Fruit fly (Drosophila melanogaster) whole organism, wandering third instar larva: ENCODE data around the gene Ctr1B.

ENCODE experiments used
- Abd-B ChIP-seq: fragments of >200 bp; optimal IDR thresholded peaks from 2 replicates; lab custom pipeline; 2017; ENCODE audit warnings: missing biosample characterization, missing genetic modification characterization
- Dif ChIP-seq: fragments of 200-275, 200-300 bp; sonication (Bioruptor generic); optimal IDR thresholded peaks from 2 replicates; lab custom pipeline; 2018; ENCODE audit warnings: missing biosample characterization, missing genetic modification characterization; ENCODE audit not compliant: partially characterized antibody
- Hr83 ChIP-seq: fragments of 200-300 bp; sonication (Bioruptor generic); optimal IDR thresholded peaks from 2 replicates; lab custom pipeline; 2016; ENCODE audit warnings: missing biosample characterization, mild to moderate bottlenecking, missing genetic modification characterization, moderate library complexity; ENCODE audit not compliant: poor library complexity, severe bottlenecking
- OdsH ChIP-seq: fragments of 200-800 bp; sonication (Bioruptor generic); optimal IDR thresholded peaks from 2 replicates; lab custom pipeline; 2016; ENCODE audit warnings: missing biosample characterization, mild to moderate bottlenecking, missing genetic modification characterization
- Sp1 ChIP-seq: fragments of 200-800 bp; sonication (Bioruptor generic); optimal IDR thresholded peaks from 3 replicates; lab custom pipeline; 2019; ENCODE audit warnings: missing biosample characterization, mild to moderate bottlenecking, missing genetic modification characterization, moderate library complexity
- dl ChIP-seq, 2 experiments: fragments of 175-275, 200-275 bp in 1 of 2; fragments of 200-275 bp in 1 of 2; sonication (Bioruptor generic); optimal IDR thresholded peaks; lab custom pipeline; 2018; ENCODE audit warnings: mild to moderate bottlenecking in 2 of 2, missing biosample characterization in 2 of 2, missing genetic modification characterization in 2 of 2, moderate library complexity in 2 of 2; ENCODE audit not compliant: partially characterized antibody in 2 of 2, insufficient read depth in 1 of 2
- ey ChIP-seq: fragments of 200-800 bp; sonication (Bioruptor generic); optimal IDR thresholded peaks from 2 replicates; lab custom pipeline; 2016; ENCODE audit warnings: missing biosample characterization, missing genetic modification characterization
- foxo ChIP-seq, 2 experiments: fragments of 200-800 bp; sonication (Bioruptor generic); optimal IDR thresholded peaks; 2 replicates in 1 of 2; 3 replicates in 1 of 2; lab custom pipeline; 2016 to 2017; ENCODE audit warnings: missing biosample characterization in 2 of 2, missing genetic modification characterization in 2 of 2
- jim ChIP-seq: fragments of 175-275, 200-325 bp; sonication (Bioruptor generic); optimal IDR thresholded peaks from 2 replicates; lab custom pipeline; 2016; ENCODE audit warnings: missing biosample characterization, mild to moderate bottlenecking, missing genetic modification characterization
- sage ChIP-seq: fragments of 200-800 bp; sonication (Bioruptor generic); optimal IDR thresholded peaks from 2 replicates; lab custom pipeline; 2016; ENCODE audit warnings: missing biosample characterization, mild to moderate bottlenecking, missing genetic modification characterization
- sv ChIP-seq: fragments of 200-800 bp; sonication (Bioruptor generic); optimal IDR thresholded peaks from 3 replicates; lab custom pipeline; 2016; ENCODE audit warnings: missing biosample characterization, missing genetic modification characterization
- tai ChIP-seq: sonication (Bioruptor generic); optimal IDR thresholded peaks from 2 replicates; lab custom pipeline; 2016; ENCODE audit warnings: missing biosample characterization, missing genetic modification characterization

DNA sequence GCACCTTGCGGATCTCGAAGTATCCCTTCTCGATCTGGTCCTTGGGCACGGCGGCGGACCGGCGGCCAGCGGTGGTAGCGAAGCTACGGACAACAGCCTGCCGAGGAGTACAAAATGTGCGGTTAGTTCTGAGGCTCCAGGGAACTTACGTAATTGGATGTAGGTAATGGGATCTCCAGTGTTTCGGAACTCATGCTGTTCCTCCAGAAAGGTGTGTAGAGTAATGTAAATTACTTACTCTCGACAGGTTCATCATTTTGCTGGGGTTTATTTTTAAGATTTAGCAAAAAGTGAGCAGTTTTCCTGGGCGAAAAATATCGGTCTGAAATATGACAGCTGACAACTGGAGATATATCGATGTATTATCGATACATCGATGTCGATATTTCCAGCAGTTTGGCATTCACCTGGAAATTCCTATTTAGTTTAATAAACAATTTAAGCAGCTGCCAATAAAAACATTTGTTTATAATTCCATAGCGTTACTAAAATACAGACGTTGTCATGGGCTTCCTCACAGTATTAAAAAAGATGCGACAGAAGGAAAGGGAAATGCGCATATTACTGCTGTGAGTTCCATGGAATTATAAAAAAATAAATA is 23.4 kb downstream of the Ctr1B start, which contains the start of the genes COX7A and Arl2:
- TF ChIP-seq jim (GFP tag; lab: Kevin White, UChicago) (no peak), ey (GFP tag; lab: Kevin White, UChicago) (no peak), sv (GFP tag; lab: Kevin White, UChicago) (no peak), Sp1 (GFP tag; lab: Kevin White, UChicago) (no peak), tai (GFP tag; lab: Kevin White, UChicago) (no peak), foxo (GFP tag; optimal IDR thresholded peaks at IDR 0.05; lab: Kevin White, UChicago) (no peak), dl (GFP tag; optimal IDR thresholded peaks at IDR 0.05; lab: Kevin White, UChicago; ENCODE audit: insufficient read depth in 1 of 2, partially characterized antibody in 2 of 2) (no peak), Abd-B (GFP tag; lab: Kevin White, UChicago) (no peak), Dif (GFP tag; lab: Kevin White, UChicago) (no peak), Hr83 (GFP tag; lab: Kevin White, UChicago) (peak; percentile 29), OdsH (GFP tag; lab: Kevin White, UChicago) (no peak), sage (GFP tag; lab: Kevin White, UChicago) (no peak)
